Worm (Caenorhabditis elegans) whole organism, midembryonic: ENCODE results near the gene calf-1.

Source experiments
- T22C8.4 ChIP-seq: fragments of 200-800 bp; sonication (Bioruptor generic); IDR thresholded peaks from 2 replicates; pipeline ENCODE4 v1.3.6; 2022; ENCODE audit warnings: missing genetic modification characterization, missing compliant biosample characterization
- cog-1 ChIP-seq: sonication (generic microtip); optimal IDR thresholded peaks from 2 replicates; lab custom pipeline; 2016; ENCODE audit warnings: missing genetic modification characterization, missing compliant biosample characterization
- flt-1 ChIP-seq: fragments of 200-800 bp; sonication (Bioruptor generic); IDR thresholded peaks from 2 replicates; pipeline ENCODE4 v1.3.6; 2022; ENCODE audit warnings: missing genetic modification characterization, missing compliant biosample characterization
- klf-2 ChIP-seq: fragments of 200-800 bp; sonication (Bioruptor generic); conservative IDR thresholded peaks from 2 replicates; pipeline ENCODE4 v1.3.6; 2022; ENCODE audit warnings: missing genetic modification reagents, missing genetic modification characterization, missing compliant biosample characterization
- med-1 ChIP-seq: sonication (generic microtip); optimal IDR thresholded peaks from 2 replicates; lab custom pipeline; 2017; ENCODE audit warnings: missing genetic modification characterization, mild to moderate bottlenecking, missing compliant biosample characterization, antibody characterized with exemption, missing genetic modification reagents; ENCODE audit not compliant: insufficient read depth
- ref-1 ChIP-seq: fragments of 200-800 bp; sonication (Bioruptor generic); conservative IDR thresholded peaks from 2 replicates; pipeline ENCODE4 v1.3.6; 2022; ENCODE audit warnings: missing genetic modification reagents, missing genetic modification characterization, missing compliant biosample characterization
- tab-1 ChIP-seq: fragments of 200-800 bp; sonication (Bioruptor generic); IDR thresholded peaks from 2 replicates; pipeline ENCODE4 v1.3.6; 2022; ENCODE audit warnings: missing genetic modification characterization, missing compliant biosample characterization
- ztf-23 ChIP-seq: fragments of 200-800 bp; sonication (Bioruptor generic); IDR thresholded peaks from 2 replicates; pipeline ENCODE4 v1.3.6; 2022; ENCODE audit warnings: missing genetic modification reagents, missing genetic modification characterization, missing compliant biosample characterization
- ztf-29 ChIP-seq: fragments of 200-800 bp; sonication (Bioruptor generic); IDR thresholded peaks from 2 replicates; pipeline ENCODE4 v1.3.6; 2022; ENCODE audit warnings: missing genetic modification reagents, missing genetic modification characterization, missing compliant biosample characterization

Gene calf-1

DNA sequence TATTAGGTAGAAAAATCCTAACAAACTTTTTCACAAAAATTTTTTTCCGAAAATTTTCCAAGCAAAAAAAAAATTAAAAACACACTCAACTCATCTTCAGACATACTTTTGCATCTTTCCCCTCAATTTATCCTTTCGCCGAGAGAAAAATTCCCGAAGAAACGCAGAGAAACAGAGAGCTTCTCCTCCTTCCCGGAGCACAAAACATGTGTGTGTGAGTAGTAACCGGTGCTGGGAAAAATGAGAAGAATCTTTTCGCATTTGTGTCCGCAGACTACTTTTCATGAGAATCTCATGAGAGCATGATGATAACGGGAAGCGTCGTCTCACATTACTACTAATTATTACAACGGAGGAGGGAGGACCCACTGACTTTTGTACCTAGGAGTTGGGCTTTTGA, 7.7 kb upstream of the calf-1 start:
- no peak for TF ChIP-seq flt-1 (GFP tag; lab: Robert Waterston, UW)
- no peak for TF ChIP-seq cog-1 (tag; lab: Kevin White, UChicago)
- no peak for TF ChIP-seq ztf-29
- no peak for TF ChIP-seq med-1
- no peak for TF ChIP-seq ref-1 (GFP tag; lab: Robert Waterston, UW)
- no peak for TF ChIP-seq klf-2
- TF ChIP-seq ztf-23: no peak
- TF ChIP-seq tab-1 (GFP tag; lab: Robert Waterston, UW): no peak
- TF ChIP-seq T22C8.4 (GFP tag; lab: Robert Waterston, UW): no peak

DNA sequence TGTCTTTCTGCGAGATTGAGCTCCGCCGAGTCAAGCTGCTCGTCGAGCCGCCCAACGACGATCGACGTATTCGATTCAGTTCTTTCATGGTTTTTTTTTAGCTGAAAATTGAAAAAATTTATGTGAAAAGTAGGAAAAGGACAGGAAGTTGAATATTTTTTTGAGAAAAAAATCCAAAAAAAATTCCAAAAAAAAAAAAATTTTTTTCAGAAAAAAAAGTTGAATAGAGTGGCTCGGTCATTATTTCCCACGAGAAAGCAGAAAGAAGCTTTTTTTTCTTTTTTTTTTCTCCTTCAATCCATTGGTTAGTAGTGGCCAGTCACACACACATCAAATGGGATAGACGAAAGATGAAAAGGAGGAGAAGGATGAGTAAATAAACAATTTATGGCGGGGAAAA, 6.4 kb upstream of the calf-1 start, which contains the start of gene dhcr-7:
dhcr-7 (minus strand) TSS at position 101 of the 400 bp plus-strand sequence.
- TF ChIP-seq T22C8.4 (GFP tag; lab: Robert Waterston, UW): no peak
- no peak for TF ChIP-seq cog-1 (tag; lab: Kevin White, UChicago)
- no peak for TF ChIP-seq ztf-29
- TF ChIP-seq ref-1 (GFP tag; lab: Robert Waterston, UW): no peak
- TF ChIP-seq tab-1 (GFP tag; lab: Robert Waterston, UW): no peak
- TF ChIP-seq ztf-23: no peak
- no peak for TF ChIP-seq klf-2
- no peak for TF ChIP-seq flt-1 (GFP tag; lab: Robert Waterston, UW)
- no peak for TF ChIP-seq med-1

DNA sequence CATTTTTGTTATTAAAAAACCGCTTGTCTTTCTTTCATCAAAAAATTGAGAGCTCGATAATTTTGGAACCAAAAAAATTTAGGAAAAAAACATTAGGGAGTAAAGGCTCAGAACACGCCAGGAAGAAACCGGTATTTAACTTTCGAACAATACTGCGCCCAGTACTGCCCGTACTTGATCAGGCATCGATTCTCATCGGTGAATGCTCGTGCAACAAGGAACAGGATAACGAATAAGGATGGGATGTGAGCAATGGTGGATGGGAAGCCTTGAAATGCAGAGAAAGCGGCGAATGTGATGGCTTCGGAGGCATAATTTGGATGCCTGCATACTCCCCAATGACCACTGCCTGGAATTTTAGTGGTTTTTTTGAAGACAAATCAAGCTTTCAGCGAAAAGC, 1.9 kb upstream of the calf-1 start:
- TF ChIP-seq T22C8.4 (GFP tag; lab: Robert Waterston, UW) (no peak), tab-1 (GFP tag; lab: Robert Waterston, UW) (no peak), ztf-29 (no peak), cog-1 (tag; lab: Kevin White, UChicago) (no peak), ref-1 (GFP tag; lab: Robert Waterston, UW) (no peak), flt-1 (GFP tag; lab: Robert Waterston, UW) (no peak), klf-2 (no peak)

DNA sequence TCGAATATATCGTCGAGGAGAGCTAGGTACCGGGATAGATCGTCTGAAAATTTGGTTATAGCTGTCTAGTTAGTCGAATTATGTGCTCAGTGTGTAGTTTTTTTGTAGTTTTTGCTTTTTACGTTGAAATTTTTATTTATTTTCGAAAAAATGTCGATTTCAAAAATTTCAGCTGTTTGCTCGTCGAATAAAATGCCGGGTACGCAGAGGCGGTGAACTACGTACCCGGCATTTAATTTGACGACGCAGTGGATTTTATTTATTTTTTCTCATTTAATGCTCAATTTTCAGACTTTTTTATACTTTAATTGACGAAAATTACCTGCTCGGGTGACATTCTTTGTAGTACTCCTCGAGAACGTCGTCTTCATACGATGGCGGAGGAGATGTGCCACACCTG, 1.9 kb downstream of the calf-1 start:
- TF ChIP-seq flt-1 (GFP tag; lab: Robert Waterston, UW) (no peak), ztf-23 (no peak), ref-1 (GFP tag; lab: Robert Waterston, UW) (no peak), klf-2 (no peak), cog-1 (tag; lab: Kevin White, UChicago) (no peak), tab-1 (GFP tag; lab: Robert Waterston, UW) (no peak), med-1 (no peak), T22C8.4 (GFP tag; lab: Robert Waterston, UW) (no peak), ztf-29 (no peak)

DNA sequence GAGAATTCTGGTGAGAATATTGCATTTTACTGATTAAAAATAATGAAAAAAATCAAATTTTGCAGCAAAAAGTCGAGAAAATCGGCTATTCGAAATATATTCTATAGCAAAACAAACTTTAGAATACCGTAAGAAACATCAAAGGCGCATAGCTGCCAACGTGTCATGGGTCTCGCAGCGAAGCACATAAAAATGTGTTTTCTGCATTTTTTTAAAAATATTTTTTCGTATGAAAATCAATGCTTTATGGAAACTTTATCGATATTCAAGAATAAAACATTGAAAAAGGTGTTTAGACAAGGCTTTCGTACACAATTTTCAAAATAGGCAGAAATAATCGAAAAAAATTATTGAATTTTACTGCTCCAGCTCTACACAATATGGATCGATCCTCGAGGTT, 2.4 kb downstream of the calf-1 start:
- TF ChIP-seq tab-1 (GFP tag; lab: Robert Waterston, UW) (no peak), T22C8.4 (GFP tag; lab: Robert Waterston, UW) (no peak), klf-2 (no peak), ztf-23 (no peak), ref-1 (GFP tag; lab: Robert Waterston, UW) (no peak), ztf-29 (no peak), med-1 (no peak)

DNA sequence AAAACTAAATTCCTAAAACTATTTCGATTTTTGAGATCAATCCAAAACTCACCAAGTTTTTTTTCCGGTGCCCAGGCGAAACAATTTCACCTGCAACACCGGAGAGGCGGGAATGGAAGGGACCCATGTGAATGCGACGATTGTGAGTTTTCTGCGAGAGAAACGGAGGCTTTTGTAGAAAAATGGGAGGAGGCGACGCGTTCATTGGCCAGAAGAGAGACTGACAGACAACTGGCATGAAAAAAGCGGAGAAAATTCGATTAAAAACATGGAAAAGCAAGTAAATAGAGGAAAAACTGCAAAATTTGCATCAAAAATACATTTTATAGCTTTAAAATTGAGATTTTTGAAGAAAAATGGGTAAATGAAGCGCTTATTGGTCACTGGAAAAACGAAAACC, 3.1 kb downstream of the calf-1 start, which contains the start of gene B0250.7:
B0250.7 (minus strand) TSS at position 232 of the 400 bp plus-strand sequence.
- TF ChIP-seq med-1: no peak
- TF ChIP-seq flt-1 (GFP tag; lab: Robert Waterston, UW): no peak
- no peak for TF ChIP-seq klf-2
- TF ChIP-seq ref-1 (GFP tag; lab: Robert Waterston, UW): no peak
- no peak for TF ChIP-seq tab-1 (GFP tag; lab: Robert Waterston, UW)
- TF ChIP-seq ztf-23: no peak
- no peak for TF ChIP-seq ztf-29
- no peak for TF ChIP-seq cog-1 (tag; lab: Kevin White, UChicago)
- no peak for TF ChIP-seq T22C8.4 (GFP tag; lab: Robert Waterston, UW)

DNA sequence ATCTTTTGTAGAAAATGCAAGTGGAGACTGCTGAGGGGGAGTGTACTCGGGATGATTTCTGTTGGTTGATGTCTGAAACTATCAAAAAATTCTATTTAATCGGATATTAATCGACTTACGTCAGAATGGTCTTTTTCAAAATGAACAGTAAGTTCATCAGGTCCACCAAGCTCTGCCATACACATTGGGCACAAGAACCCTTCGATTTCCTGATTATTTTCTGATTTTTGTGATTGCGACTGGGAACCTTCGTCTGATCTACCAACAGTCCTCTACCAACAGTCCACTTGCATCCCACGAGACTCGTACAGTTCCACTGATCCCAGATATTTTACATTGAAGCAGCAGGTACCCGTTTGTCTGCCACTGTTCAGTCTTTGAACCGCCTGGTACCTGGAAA, 3.9 kb downstream of the calf-1 start:
- no peak for TF ChIP-seq med-1
- TF ChIP-seq klf-2: no peak
- no peak for TF ChIP-seq T22C8.4 (GFP tag; lab: Robert Waterston, UW)
- TF ChIP-seq ref-1 (GFP tag; lab: Robert Waterston, UW): no peak
- no peak for TF ChIP-seq tab-1 (GFP tag; lab: Robert Waterston, UW)

DNA sequence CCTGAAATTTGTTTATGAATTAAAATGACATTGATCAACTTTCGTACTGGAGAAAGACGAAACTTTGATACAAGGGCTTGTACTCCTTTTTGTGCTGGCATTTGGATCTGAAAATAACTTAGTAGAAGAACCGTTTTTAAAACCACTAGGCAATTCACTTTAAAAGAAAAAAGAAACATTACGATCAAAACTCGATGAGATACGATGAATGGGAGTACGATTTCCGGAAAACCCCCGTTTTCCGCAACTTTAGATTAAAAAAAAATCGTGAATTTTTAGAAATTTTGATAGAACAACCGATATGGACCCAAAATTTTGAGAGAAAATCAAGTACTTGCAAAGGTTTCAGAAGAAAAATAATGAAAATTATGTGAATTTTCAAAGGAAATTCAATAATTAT, 8.5 kb downstream of the calf-1 start, which contains the start of gene B0250.8:
B0250.8 (minus strand) TSS at position 101 of the 400 bp plus-strand sequence.
- TF ChIP-seq med-1 (no peak), ztf-29 (no peak), tab-1 (GFP tag; lab: Robert Waterston, UW) (no peak), ztf-23 (no peak), cog-1 (tag; lab: Kevin White, UChicago) (no peak), ref-1 (GFP tag; lab: Robert Waterston, UW) (no peak), flt-1 (GFP tag; lab: Robert Waterston, UW) (no peak), T22C8.4 (GFP tag; lab: Robert Waterston, UW) (no peak), klf-2 (no peak)

DNA sequence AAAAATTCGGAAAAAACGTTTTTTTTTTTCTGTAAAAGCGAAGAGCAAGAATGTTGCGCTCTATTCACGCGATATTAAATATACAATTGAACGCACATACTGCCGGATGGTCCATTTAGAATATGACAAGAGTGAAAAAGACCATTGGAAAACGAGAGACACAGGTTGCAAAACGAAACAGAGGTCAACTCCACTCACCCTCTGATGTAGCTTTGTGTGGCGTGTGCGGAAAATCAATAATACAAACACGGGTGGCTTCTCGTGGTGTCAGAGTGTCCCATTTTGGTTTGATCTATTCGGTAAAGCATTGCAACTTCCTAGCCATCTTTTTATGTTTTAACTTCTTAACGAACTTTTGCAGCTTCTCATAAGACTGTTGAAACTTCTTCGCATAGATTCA, 14.1 kb downstream of the calf-1 start:
- no peak for TF ChIP-seq med-1
- TF ChIP-seq ztf-23: no peak
- no peak for TF ChIP-seq cog-1 (tag; lab: Kevin White, UChicago)
- TF ChIP-seq T22C8.4 (GFP tag; lab: Robert Waterston, UW): peak; percentile 61

DNA sequence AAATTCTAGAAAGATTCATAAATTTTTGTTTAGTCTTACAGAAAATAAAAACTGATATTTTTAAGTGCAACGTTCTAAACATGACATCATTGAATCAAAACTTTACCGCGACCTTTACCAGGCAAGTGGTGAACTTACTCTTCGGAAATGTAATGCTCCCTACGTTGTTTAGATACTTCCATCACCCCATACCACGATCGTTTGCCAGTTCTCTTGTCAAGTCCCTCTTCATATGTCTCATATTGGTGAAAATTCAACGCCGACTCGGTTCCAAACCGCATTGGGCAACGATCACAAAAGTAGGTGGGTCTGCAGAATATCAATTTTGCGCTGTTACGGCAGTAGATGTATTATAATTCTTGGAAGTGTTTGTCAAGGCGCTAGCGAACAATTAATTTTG, 18.1 kb downstream of the calf-1 start, which contains the start of gene B0250.18:
B0250.18 (minus strand) TSS at position 101 of the 400 bp plus-strand sequence.
- TF ChIP-seq flt-1 (GFP tag; lab: Robert Waterston, UW) (no peak), med-1 (no peak), ztf-29 (no peak), cog-1 (tag; lab: Kevin White, UChicago) (no peak), ztf-23 (no peak), ref-1 (GFP tag; lab: Robert Waterston, UW) (no peak), T22C8.4 (GFP tag; lab: Robert Waterston, UW) (no peak), klf-2 (no peak), tab-1 (GFP tag; lab: Robert Waterston, UW) (no peak)

DNA sequence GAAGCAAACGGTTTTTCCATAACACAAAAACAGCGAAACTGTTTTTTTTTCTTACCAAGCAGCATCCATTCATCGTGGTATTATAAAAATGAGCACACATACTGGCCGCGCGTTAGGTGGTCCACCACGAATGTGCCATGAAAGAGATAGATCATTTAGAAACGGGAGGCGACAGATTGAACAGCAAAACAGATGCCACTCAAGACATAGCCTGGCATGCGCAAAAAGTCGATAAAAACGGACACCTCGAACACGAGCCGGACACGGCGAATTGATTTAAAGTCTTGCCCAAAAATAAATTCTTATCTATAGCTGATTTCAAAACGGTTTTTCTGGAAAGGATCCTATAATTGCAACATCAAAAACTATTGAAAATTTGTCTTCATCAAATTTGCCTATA, 21.7 kb downstream of the calf-1 start:
- 0 out of 2 replicates have a peak, but pooled peaks have one; percentile 30 for TF ChIP-seq ztf-23
- 0 out of 2 replicates have a peak, but pooled peaks have one; percentile 31 for TF ChIP-seq T22C8.4 (GFP tag; lab: Robert Waterston, UW)
- no peak for TF ChIP-seq flt-1 (GFP tag; lab: Robert Waterston, UW)
